Worm (Caenorhabditis elegans) whole organism, L1 larva: Measurements from ENCODE around the gene Y113G7B.11.

Experiments used
- C16A3.4 ChIP-seq: fragments of 150-350 bp; optimal IDR thresholded peaks from 2 replicates; lab custom pipeline; 2014; ENCODE audit warnings: missing biosample characterization, missing genetic modification characterization
- Y116A8C.19 ChIP-seq: sonication (generic microtip); optimal IDR thresholded peaks from 2 replicates; lab custom pipeline; 2016; ENCODE audit warnings: missing compliant biosample characterization, missing genetic modification characterization, borderline replicate concordance
- aha-1 ChIP-seq: fragments of 150-350 bp; optimal IDR thresholded peaks from 2 replicates; lab custom pipeline; 2014; ENCODE audit warnings: missing biosample characterization, missing genetic modification characterization
- ama-1 ChIP-seq: fragments of 150-350 bp; optimal IDR thresholded peaks from 2 replicates; lab custom pipeline; 2014
- ceh-88 ChIP-seq: fragments of 200-800 bp; sonication (Bioruptor generic); IDR thresholded peaks from 2 replicates; pipeline ENCODE4 v1.3.6; 2022; ENCODE audit warnings: missing genetic modification characterization, missing compliant biosample characterization
- ceh-90 ChIP-seq: sonication (generic microtip); optimal IDR thresholded peaks from 2 replicates; lab custom pipeline; 2016; ENCODE audit warnings: missing genetic modification characterization, missing compliant biosample characterization
- dsc-1 ChIP-seq: sonication (generic microtip); optimal IDR thresholded peaks from 2 replicates; lab custom pipeline; 2016; ENCODE audit warnings: mild to moderate bottlenecking, missing genetic modification characterization, missing compliant biosample characterization
- efl-1 ChIP-seq, 4 experiments: fragments of 150-350 bp; optimal IDR thresholded peaks in 3 of 4; peaks in 1 of 4; 1 replicate in 1 of 4; 2 replicates in 3 of 4; lab custom pipeline; 2014; ENCODE audit warnings: missing biosample characterization in 2 of 4, missing genetic modification characterization in 2 of 4, missing genetic modification reagents in 2 of 4
- egl-27 ChIP-seq, 2 experiments: fragments of 150-350 bp in 1 of 2; sonication (generic microtip); optimal IDR thresholded peaks; 3 replicates each; lab custom pipeline; 2017 to 2018; ENCODE audit warnings: missing biosample characterization in 2 of 2, missing genetic modification characterization in 2 of 2, missing genetic modification reagents in 2 of 2
- elt-2 ChIP-seq: sonication (generic microtip); optimal IDR thresholded peaks from 2 replicates; lab custom pipeline; 2016; ENCODE audit warnings: missing genetic modification characterization, mild to moderate bottlenecking, inconsistent platforms, missing compliant biosample characterization, missing genetic modification reagents
- elt-3 ChIP-seq, 6 experiments: fragments of 150-350 bp in 1 of 6; sonication (generic microtip); optimal IDR thresholded peaks; 2 replicates each; lab custom pipeline; 2017 to 2018; ENCODE audit warnings: missing biosample characterization in 6 of 6, missing genetic modification characterization in 6 of 6, inconsistent platforms in 1 of 6
- ets-5 ChIP-seq: fragments of 200-800 bp; sonication (Bioruptor generic); IDR thresholded peaks from 2 replicates; pipeline ENCODE4 v1.3.6; 2022; ENCODE audit warnings: missing genetic modification characterization, missing compliant biosample characterization
- fos-1 ChIP-seq: fragments of 150-350 bp; optimal IDR thresholded peaks from 2 replicates; lab custom pipeline; 2014; ENCODE audit warnings: missing biosample characterization, missing genetic modification characterization
- hpl-2 ChIP-seq: fragments of 150-350 bp; optimal IDR thresholded peaks from 2 replicates; lab custom pipeline; 2014; ENCODE audit warnings: missing biosample characterization, missing genetic modification reagents, missing genetic modification characterization
- jun-1 ChIP-seq: fragments of 150-350 bp; optimal IDR thresholded peaks from 2 replicates; lab custom pipeline; 2014; ENCODE audit warnings: missing biosample characterization, missing genetic modification reagents, missing genetic modification characterization
- lin-13 ChIP-seq: fragments of 150-350 bp; optimal IDR thresholded peaks from 2 replicates; lab custom pipeline; 2014; ENCODE audit warnings: missing biosample characterization, missing genetic modification reagents, missing genetic modification characterization
- lin-14 ChIP-seq: fragments of 200-800 bp; sonication (Bioruptor generic); optimal IDR thresholded peaks from 2 replicates; lab custom pipeline; 2018; ENCODE audit warnings: mild to moderate bottlenecking, missing genetic modification characterization, moderate library complexity, missing compliant biosample characterization
- lin-35 ChIP-seq, 2 experiments: fragments of 150-350 bp; optimal IDR thresholded peaks; 2 replicates each; lab custom pipeline; 2014; ENCODE audit warnings: missing biosample characterization in 2 of 2, missing genetic modification characterization in 2 of 2, missing genetic modification reagents in 2 of 2
- lin-39 ChIP-seq: fragments of 150-350 bp; optimal IDR thresholded peaks from 2 replicates; lab custom pipeline; 2014; ENCODE audit warnings: missing biosample characterization, missing genetic modification reagents, missing genetic modification characterization
- lir-3 ChIP-seq: sonication (generic microtip); optimal IDR thresholded peaks from 2 replicates; lab custom pipeline; 2016; ENCODE audit warnings: mild to moderate bottlenecking, missing genetic modification characterization, moderate library complexity, missing compliant biosample characterization; ENCODE audit not compliant: poor library complexity
- mdl-1 ChIP-seq, 2 experiments: fragments of 150-350 bp; optimal IDR thresholded peaks; 2 replicates each; lab custom pipeline; 2014 to 2017; ENCODE audit warnings: missing biosample characterization in 2 of 2, missing genetic modification characterization in 2 of 2, inconsistent platforms in 1 of 2
- nhr-11 ChIP-seq: fragments of 150-350 bp; optimal IDR thresholded peaks from 2 replicates; lab custom pipeline; 2014; ENCODE audit warnings: missing biosample characterization, missing genetic modification characterization
- nhr-19 ChIP-seq: fragments of 200-800 bp; sonication (Bioruptor generic); conservative IDR thresholded peaks from 2 replicates; pipeline ENCODE4 v1.3.6; 2022; ENCODE audit warnings: missing genetic modification characterization, missing compliant biosample characterization
- nhr-77 ChIP-seq: fragments of 150-350 bp; optimal IDR thresholded peaks from 2 replicates; lab custom pipeline; 2014; ENCODE audit warnings: missing biosample characterization, missing genetic modification characterization
- nhr-84 ChIP-seq: sonication (generic microtip); optimal IDR thresholded peaks from 2 replicates; lab custom pipeline; 2017; ENCODE audit warnings: missing biosample characterization, missing genetic modification characterization
- nhr-85 ChIP-seq: sonication (generic microtip); peaks from one replicate; lab custom pipeline; 2016; ENCODE audit warnings: missing genetic modification characterization, inconsistent platforms, missing compliant biosample characterization
- nhr-90 ChIP-seq: sonication (generic microtip); optimal IDR thresholded peaks from 2 replicates; lab custom pipeline; 2016; ENCODE audit warnings: mild to moderate bottlenecking, missing genetic modification characterization, missing compliant biosample characterization; ENCODE audit not compliant: poor library complexity
- pag-3 ChIP-seq: sonication (generic microtip); optimal IDR thresholded peaks from 2 replicates; lab custom pipeline; 2017; ENCODE audit warnings: missing genetic modification characterization, mild to moderate bottlenecking, missing compliant biosample characterization, antibody characterized with exemption, borderline replicate concordance; ENCODE audit not compliant: insufficient read depth
- skn-1 ChIP-seq: fragments of 150-350 bp; optimal IDR thresholded peaks from 2 replicates; lab custom pipeline; 2014; ENCODE audit warnings: missing biosample characterization, missing genetic modification characterization
- snu-23 ChIP-seq: sonication (generic microtip); optimal IDR thresholded peaks from 2 replicates; lab custom pipeline; 2016; ENCODE audit warnings: missing genetic modification characterization, missing compliant biosample characterization
- sox-4 ChIP-seq: sonication (generic microtip); optimal IDR thresholded peaks from 2 replicates; lab custom pipeline; 2016; ENCODE audit warnings: missing genetic modification characterization, missing compliant biosample characterization
- sptf-1 ChIP-seq: fragments of 150-350 bp; optimal IDR thresholded peaks from 2 replicates; lab custom pipeline; 2014; ENCODE audit warnings: missing biosample characterization, missing genetic modification characterization
- swsn-7 ChIP-seq: sonication (generic microtip); optimal IDR thresholded peaks from 2 replicates; lab custom pipeline; 2016; ENCODE audit warnings: missing genetic modification characterization, missing compliant biosample characterization
- tlp-1 ChIP-seq: fragments of 150-350 bp; optimal IDR thresholded peaks from 2 replicates; lab custom pipeline; 2014; ENCODE audit warnings: missing biosample characterization, missing genetic modification characterization
- unc-130 ChIP-seq: fragments of 150-350 bp; optimal IDR thresholded peaks from 2 replicates; lab custom pipeline; 2017; ENCODE audit warnings: missing biosample characterization, missing genetic modification characterization, inconsistent platforms
- zip-4 ChIP-seq: fragments of 200-800 bp; sonication (Bioruptor generic); optimal IDR thresholded peaks from 2 replicates; lab custom pipeline; 2018; ENCODE audit warnings: mild to moderate bottlenecking, missing genetic modification characterization, moderate library complexity, missing compliant biosample characterization

Y113G7B.11 gene

DNA sequence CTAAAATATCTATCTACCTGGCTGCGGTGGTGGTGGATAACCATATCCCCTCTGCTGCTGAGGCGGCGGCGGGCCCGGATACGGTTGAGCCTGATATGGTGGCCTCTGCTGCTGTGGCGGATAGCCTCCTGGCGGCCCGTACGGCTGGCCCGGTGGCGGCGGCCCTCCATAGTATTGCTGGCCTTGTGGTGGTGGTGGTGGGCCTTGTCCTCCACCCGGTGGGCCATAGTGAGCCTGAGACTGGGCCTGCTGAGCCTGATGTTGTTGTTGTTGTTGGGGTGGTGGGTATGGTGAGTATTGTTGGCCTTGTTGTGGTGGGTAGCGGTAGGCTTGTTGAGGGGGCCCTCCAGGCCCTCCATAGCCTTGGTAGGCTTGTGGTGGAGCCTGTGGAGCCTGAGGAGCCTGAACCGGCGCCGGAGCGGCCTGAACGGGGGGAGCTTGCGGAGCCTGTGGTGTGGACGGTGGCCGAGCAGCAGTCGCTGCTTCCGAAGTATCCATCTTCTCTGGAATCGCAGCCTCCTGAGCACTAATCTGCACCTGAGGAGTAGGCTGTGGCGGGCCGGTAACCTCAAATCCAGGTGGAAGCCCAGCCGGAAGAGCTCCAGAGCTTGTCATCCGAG is 26.3 kb upstream of the Y113G7B.11 start:
- 0 out of 2 replicates have a peak, but pooled peaks have one; percentile 63 for TF ChIP-seq ets-5 (GFP tag; lab: Robert Waterston, UW)
- TF ChIP-seq ceh-90 (tag; lab: Kevin White, UChicago) = no peak
- TF ChIP-seq, all 84 proteins: peak for 1

DNA sequence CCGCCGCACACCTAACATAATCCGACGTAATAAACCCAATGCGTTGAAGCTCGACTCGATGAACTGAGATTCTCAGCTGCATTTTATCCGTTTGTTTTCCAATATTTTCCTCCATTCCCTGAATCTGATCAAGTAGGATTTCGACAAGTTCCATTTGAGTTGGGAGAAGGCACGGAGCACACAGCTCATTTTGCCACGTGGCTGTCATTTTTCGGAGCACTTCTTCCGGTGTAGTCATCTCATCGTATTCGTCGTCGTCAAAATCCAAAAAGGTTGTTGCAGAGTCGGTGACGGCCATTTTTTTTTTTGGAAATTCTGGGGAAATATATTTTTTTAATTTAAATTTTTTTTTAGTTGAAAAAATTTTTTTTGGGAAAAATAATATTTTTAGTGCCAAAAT is 22.3 kb upstream of the Y113G7B.11 start, which contains the start of gene sld-5:
Gene sld-5, minus strand, starts transcription at position 317 of the 400 bp plus-strand sequence.
- TF ChIP-seq hpl-2 (no peak), pag-3 (no peak), mdl-1 (tag; optimal IDR thresholded peaks at IDR 0.05; lab: Kevin White, UChicago) (no peak), lin-14 (no peak), ama-1 (lab: Kevin White, UChicago) (no peak), nhr-11 (no peak), zip-4 (GFP tag; lab: Kevin White, UChicago) (no peak), efl-1 (optimal IDR thresholded peaks at IDR 0.05; lab: Kevin White, UChicago) (no peak), efl-1 (GFP tag; optimal IDR thresholded peaks at IDR 0.05 in 1 of 2; lab: Kevin White, UChicago) (no peak), lin-13 (no peak), sox-4 (tag; lab: Kevin White, UChicago) (no peak)
- TF ChIP-seq, all 84 proteins: peak for 0

DNA sequence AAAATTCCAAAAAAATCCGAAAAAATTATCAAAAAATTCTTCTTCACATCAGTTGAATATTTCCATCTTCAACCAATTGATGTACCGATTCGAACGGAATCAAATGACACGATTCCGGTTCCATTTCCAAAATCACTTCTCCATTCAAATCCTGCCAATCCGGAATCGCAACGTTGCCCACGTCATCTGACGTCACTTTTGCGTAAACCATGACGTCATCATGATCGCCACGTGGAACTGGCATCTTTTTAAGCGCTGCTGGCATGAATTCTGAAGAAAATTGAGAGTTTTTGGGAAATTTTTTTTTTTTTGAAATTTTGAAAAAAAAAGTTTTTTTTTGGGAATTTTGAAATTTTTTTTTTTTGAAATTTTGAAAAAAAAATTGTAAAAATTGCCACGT is 20.1 kb upstream of the Y113G7B.11 start:
- TF ChIP-seq lin-13 (no peak), unc-130 (tag; lab: Kevin White, UChicago) (no peak), Y116A8C.19 (no peak), skn-1 (tag; lab: Kevin White, UChicago) (no peak), sox-4 (tag; lab: Kevin White, UChicago) (no peak)

DNA sequence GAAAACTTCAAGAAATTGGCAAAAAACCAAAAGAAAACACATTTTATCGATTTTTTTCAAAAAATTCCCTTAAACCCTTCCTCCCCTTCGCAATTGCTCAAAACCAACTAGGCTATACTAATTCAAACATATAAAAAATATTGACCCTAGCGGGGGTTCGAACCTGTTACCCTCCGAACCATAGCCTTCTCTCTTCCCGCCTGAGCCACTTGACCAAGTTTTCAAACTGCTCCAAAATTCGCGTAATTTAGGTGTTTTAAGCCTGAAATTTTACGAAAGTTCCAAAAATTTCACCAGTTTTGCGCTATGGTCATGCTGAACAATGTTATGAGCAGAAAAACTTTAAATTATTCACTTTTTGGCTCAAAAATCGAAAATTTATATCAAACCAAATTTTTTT is 19.3 kb upstream of the Y113G7B.11 start:
- TF ChIP-seq dsc-1 (tag; lab: Kevin White, UChicago) (no peak), aha-1 (tag; lab: Kevin White, UChicago) (no peak), elt-3 (tag; optimal IDR thresholded peaks at IDR 0.05; lab: Kevin White, UChicago) (no peak), tlp-1 (tag; lab: Kevin White, UChicago) (no peak), skn-1 (tag; lab: Kevin White, UChicago) (no peak), nhr-85 (no peak), sptf-1 (no peak), efl-1 (optimal IDR thresholded peaks at IDR 0.05; lab: Kevin White, UChicago) (no peak), efl-1 (GFP tag; optimal IDR thresholded peaks at IDR 0.05 in 1 of 2; lab: Kevin White, UChicago) (no peak), lin-39 (tag; lab: Kevin White, UChicago) (no peak), snu-23 (GFP tag; lab: Kevin White, UChicago) (no peak), jun-1 (tag; lab: Kevin White, UChicago) (no peak), swsn-7 (no peak), nhr-19 (no peak), ceh-88 (GFP tag; lab: Robert Waterston, UW) (no peak), nhr-77 (tag; lab: Kevin White, UChicago) (no peak)

DNA sequence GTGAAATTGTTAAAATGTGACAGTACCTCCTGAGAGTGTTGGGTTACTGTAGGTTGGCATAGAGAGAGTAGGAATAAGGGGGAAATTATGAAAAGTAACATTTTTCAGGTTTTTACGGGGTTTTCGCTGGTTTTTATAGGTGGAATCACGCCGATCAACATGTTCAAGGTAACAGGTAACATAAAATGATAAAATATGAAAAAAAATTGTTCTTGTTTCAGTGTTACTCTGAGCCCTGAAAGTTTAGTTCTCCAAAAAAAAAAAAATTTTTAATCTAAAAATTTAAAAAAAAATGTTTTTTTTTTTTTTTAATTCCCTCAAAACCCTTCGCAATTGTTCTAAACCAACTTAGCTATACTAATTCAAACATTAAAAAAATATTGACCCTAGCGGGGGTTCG is 18.6 kb upstream of the Y113G7B.11 start, which contains the start of gene Y113G7B.15:
Gene Y113G7B.15, minus strand, starts transcription at position 101 of the 400 bp plus-strand sequence.
- TF ChIP-seq hpl-2 (no peak), skn-1 (tag; lab: Kevin White, UChicago) (no peak)
- TF ChIP-seq, all 84 proteins: peak for 0

DNA sequence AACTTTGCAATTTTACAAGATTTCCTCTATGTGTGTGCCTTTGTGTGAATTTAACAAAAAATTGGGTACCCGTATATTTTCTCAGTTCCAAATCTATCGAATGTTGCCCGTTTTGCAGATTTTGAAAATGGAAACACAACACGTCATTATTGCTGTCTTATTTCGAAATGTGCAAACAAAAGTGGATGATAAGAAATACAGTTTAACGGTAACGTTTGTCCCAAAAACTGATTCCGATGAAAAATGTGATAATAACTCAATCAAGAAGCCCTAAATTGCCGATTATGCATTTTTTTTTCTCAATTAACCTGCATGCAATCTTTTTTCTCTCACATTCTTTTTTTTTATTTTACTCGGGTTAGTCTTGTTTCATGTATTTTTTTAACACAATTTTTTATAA is 10.2 kb upstream of the Y113G7B.11 start:
- TF ChIP-seq nhr-90 (tag; lab: Kevin White, UChicago) = no peak
- peak; percentile 35 for TF ChIP-seq elt-2 (tag; lab: Kevin White, UChicago)
- TF ChIP-seq C16A3.4 (tag; lab: Kevin White, UChicago) = no peak
- no peak for TF ChIP-seq fos-1 (tag; lab: Kevin White, UChicago)
- no peak for TF ChIP-seq lir-3
- no peak for TF ChIP-seq egl-27 (tag; optimal IDR thresholded peaks at IDR 0.05; lab: Kevin White, UChicago)
- peak in 1 of 2 experiments; percentile 3 for TF ChIP-seq lin-35 (GFP tag; optimal IDR thresholded peaks at IDR 0.05; lab: Kevin White, UChicago)
- TF ChIP-seq efl-1 (optimal IDR thresholded peaks at IDR 0.05; lab: Kevin White, UChicago) = no peak
- TF ChIP-seq efl-1 (GFP tag; optimal IDR thresholded peaks at IDR 0.05 in 1 of 2; lab: Kevin White, UChicago) = peak in 1 of 2 experiments; percentile 6
- TF ChIP-seq nhr-84 (tag; lab: Kevin White, UChicago) = no peak
